Fruit fly (Drosophila melanogaster) whole organism, prepupa: ENCODE measurements around the gene MFS3.

ENCODE experiments used
- CG10631 ChIP-seq: fragments of 200-800 bp; sonication (Bioruptor generic); optimal IDR thresholded peaks from 2 replicates; lab custom pipeline; 2016; ENCODE audit warnings: missing biosample characterization, missing genetic modification characterization
- CG11902 ChIP-seq: fragments of 200-800 bp; sonication (Bioruptor generic); optimal IDR thresholded peaks from 3 replicates; lab custom pipeline; 2016; ENCODE audit warnings: missing biosample characterization, missing genetic modification characterization
- CG16779 ChIP-seq: fragments of 200-800 bp; sonication (Bioruptor generic); optimal IDR thresholded peaks from 3 replicates; lab custom pipeline; 2017; ENCODE audit warnings: missing biosample characterization, mild to moderate bottlenecking, missing genetic modification characterization
- CG34406 ChIP-seq: fragments of 200-800 bp; sonication (Bioruptor generic); optimal IDR thresholded peaks from 3 replicates; lab custom pipeline; 2016; ENCODE audit warnings: missing biosample characterization, missing genetic modification characterization
- CG3919 ChIP-seq: fragments of 200-800 bp; sonication (Bioruptor generic); optimal IDR thresholded peaks from 3 replicates; lab custom pipeline; 2016; ENCODE audit warnings: missing biosample characterization, missing genetic modification characterization
- CG4318 ChIP-seq: fragments of 200-800 bp; sonication (Bioruptor generic); optimal IDR thresholded peaks from 3 replicates; lab custom pipeline; 2017; ENCODE audit warnings: missing biosample characterization, mild to moderate bottlenecking, missing genetic modification characterization
- CG6163 ChIP-seq: fragments of 200-800 bp; sonication (Bioruptor generic); IDR thresholded peaks from 3 replicates; pipeline ENCODE4 v1.3.6; 2022; ENCODE audit warnings: missing biosample characterization, missing genetic modification characterization
- CG6276 ChIP-seq: fragments of 200-800 bp; sonication (Bioruptor generic); optimal IDR thresholded peaks from 2 replicates; lab custom pipeline; 2017; ENCODE audit warnings: missing biosample characterization, mild to moderate bottlenecking, missing genetic modification characterization
- CG6792 ChIP-seq: fragments of 200-800 bp; sonication (Bioruptor generic); optimal IDR thresholded peaks from 3 replicates; lab custom pipeline; 2016; ENCODE audit warnings: missing biosample characterization, missing genetic modification characterization
- CG7368 ChIP-seq: fragments of 200-800 bp; sonication (Bioruptor generic); optimal IDR thresholded peaks from 3 replicates; lab custom pipeline; 2016; ENCODE audit warnings: missing biosample characterization, missing genetic modification characterization
- CG8119 ChIP-seq: fragments of 200-800 bp; sonication (Bioruptor generic); IDR thresholded peaks from 3 replicates; pipeline ENCODE4 v1.3.6; 2022; ENCODE audit warnings: missing biosample characterization, missing genetic modification characterization
- CG8319 ChIP-seq: fragments of 200-800 bp; sonication (Bioruptor generic); optimal IDR thresholded peaks from 3 replicates; lab custom pipeline; 2016; ENCODE audit warnings: missing biosample characterization, missing genetic modification characterization
- CG8632 ChIP-seq: fragments of 200-800 bp; sonication (Bioruptor generic); optimal IDR thresholded peaks from 3 replicates; lab custom pipeline; 2016; ENCODE audit warnings: missing biosample characterization, missing genetic modification characterization
- CG9139 ChIP-seq: fragments of 200-800 bp; sonication (Bioruptor generic); optimal IDR thresholded peaks from 3 replicates; lab custom pipeline; 2017; ENCODE audit warnings: missing biosample characterization, mild to moderate bottlenecking, missing genetic modification characterization
- Eip75B ChIP-seq: fragments of 200-800 bp; sonication (Bioruptor generic); optimal IDR thresholded peaks from 3 replicates; lab custom pipeline; 2016; ENCODE audit warnings: missing biosample characterization, missing genetic modification characterization
- Eip78C ChIP-seq: fragments of 200-800 bp; sonication (Bioruptor generic); peaks from one replicate; lab custom pipeline; 2016; ENCODE audit warnings: missing biosample characterization, missing genetic modification characterization
- Ets96B ChIP-seq: fragments of 200-800 bp; optimal IDR thresholded peaks from 2 replicates; lab custom pipeline; 2019; ENCODE audit warnings: missing biosample characterization, mild to moderate bottlenecking, missing genetic modification characterization, moderate library complexity
- Hr38 ChIP-seq: sonication (Bioruptor generic); optimal IDR thresholded peaks from 2 replicates; lab custom pipeline; 2016; ENCODE audit warnings: missing biosample characterization, missing genetic modification characterization
- Hr4 ChIP-seq: fragments of 200-800 bp; sonication (Bioruptor generic); optimal IDR thresholded peaks from 3 replicates; lab custom pipeline; 2016; ENCODE audit warnings: missing biosample characterization, missing genetic modification characterization
- Met ChIP-seq: fragments of 200-800 bp; sonication (Bioruptor generic); optimal IDR thresholded peaks from 3 replicates; lab custom pipeline; 2016; ENCODE audit warnings: missing biosample characterization, missing genetic modification characterization
- Sox14 ChIP-seq: fragments of 200-800 bp; sonication (Bioruptor generic); optimal IDR thresholded peaks from 3 replicates; lab custom pipeline; 2016; ENCODE audit warnings: missing biosample characterization, missing genetic modification characterization
- Sox15 ChIP-seq: fragments of 200-800 bp; sonication (Bioruptor generic); optimal IDR thresholded peaks from 3 replicates; lab custom pipeline; 2016; ENCODE audit warnings: missing biosample characterization, missing genetic modification characterization
- achi ChIP-seq: fragments of 200-800 bp; sonication (Bioruptor generic); optimal IDR thresholded peaks from 3 replicates; lab custom pipeline; 2016; ENCODE audit warnings: missing biosample characterization, missing genetic modification characterization
- cyc ChIP-seq: fragments of 200-800 bp; sonication (Bioruptor generic); optimal IDR thresholded peaks from 3 replicates; lab custom pipeline; 2016; ENCODE audit warnings: missing biosample characterization, missing genetic modification characterization
- dac ChIP-seq: fragments of 200-800 bp; sonication (Bioruptor generic); optimal IDR thresholded peaks from 2 replicates; lab custom pipeline; 2017; ENCODE audit warnings: missing biosample characterization, mild to moderate bottlenecking, missing genetic modification characterization
- eg ChIP-seq: fragments of 200-800 bp; sonication (Bioruptor generic); IDR thresholded peaks from 3 replicates; pipeline ENCODE4 v1.3.6; 2022; ENCODE audit warnings: missing biosample characterization, missing genetic modification characterization
- esn ChIP-seq: fragments of 200-800 bp; sonication (Bioruptor generic); optimal IDR thresholded peaks from 2 replicates; lab custom pipeline; 2016; ENCODE audit warnings: missing biosample characterization, mild to moderate bottlenecking, missing genetic modification characterization, moderate library complexity
- fd85E ChIP-seq: fragments of 200-800 bp; sonication (Bioruptor generic); optimal IDR thresholded peaks from 3 replicates; lab custom pipeline; 2016; ENCODE audit warnings: missing biosample characterization, missing genetic modification characterization
- fkh ChIP-seq: fragments of 200-800 bp; sonication (Bioruptor generic); optimal IDR thresholded peaks from 3 replicates; lab custom pipeline; 2017; ENCODE audit warnings: missing biosample characterization, mild to moderate bottlenecking, missing genetic modification characterization, moderate library complexity
- pdm3 ChIP-seq: fragments of 200-800 bp; sonication (Bioruptor generic); optimal IDR thresholded peaks from 3 replicates; lab custom pipeline; 2016; ENCODE audit warnings: missing biosample characterization, missing genetic modification characterization
- ss ChIP-seq, 2 experiments: fragments of 200-800 bp; sonication (Bioruptor generic); optimal IDR thresholded peaks; 2 replicates in 1 of 2; 3 replicates in 1 of 2; lab custom pipeline; 2017 to 2018; ENCODE audit warnings: mild to moderate bottlenecking in 2 of 2, missing biosample characterization in 2 of 2, missing genetic modification characterization in 2 of 2, moderate library complexity in 1 of 2
- svp ChIP-seq: fragments of 200-800 bp; sonication (Bioruptor generic); peaks from one replicate; lab custom pipeline; 2016; ENCODE audit warnings: missing biosample characterization, missing genetic modification characterization
- topi ChIP-seq: fragments of 200-800 bp; sonication (Bioruptor generic); optimal IDR thresholded peaks from 3 replicates; lab custom pipeline; 2016; ENCODE audit warnings: missing biosample characterization, missing genetic modification characterization

Gene MFS3

DNA sequence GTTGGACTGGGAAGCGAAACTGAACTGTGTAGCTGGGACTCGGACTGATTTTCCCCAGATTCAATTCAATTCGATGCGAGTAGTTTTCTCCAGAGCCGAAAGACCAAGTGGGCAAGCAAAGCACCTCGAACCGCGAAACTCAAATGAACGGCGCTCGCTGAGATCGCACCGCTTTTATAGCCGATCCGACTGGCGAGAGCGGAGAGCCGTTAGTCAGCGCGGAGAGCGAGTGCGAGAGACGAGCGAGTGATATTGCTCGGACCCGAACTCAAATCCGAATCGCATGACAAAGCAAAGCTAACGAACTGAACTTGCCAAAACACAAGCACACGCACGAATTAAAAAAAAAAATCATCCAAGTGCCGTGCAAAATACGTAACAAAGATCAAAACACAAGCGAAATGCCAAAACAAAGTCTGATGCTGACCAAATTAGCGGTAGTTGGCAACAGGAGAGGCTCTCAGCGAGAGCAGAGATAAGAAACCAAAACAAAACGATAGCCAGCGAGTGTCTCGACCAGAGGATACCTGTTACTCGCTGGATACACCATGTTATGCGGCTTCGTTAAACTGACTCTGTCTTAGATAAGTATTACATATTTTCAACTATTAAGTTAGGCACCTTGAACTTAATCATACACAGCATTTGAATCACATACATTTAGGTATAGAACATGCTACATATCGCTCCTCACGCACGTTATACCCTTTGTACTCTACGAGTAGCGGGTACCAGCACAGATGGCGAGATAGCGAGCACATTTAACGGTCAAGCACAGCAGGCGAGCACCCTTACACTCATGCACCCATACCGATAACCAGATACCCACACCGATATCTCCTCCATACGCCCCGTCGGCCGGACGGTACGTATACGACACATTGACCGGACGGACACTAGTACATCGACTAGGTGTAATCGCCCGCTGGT is 23.9 kb upstream of the MFS3 start (continued):
- TF ChIP-seq CG8319 (GFP tag; lab: Kevin White, UChicago) (peak; percentile 75), CG8632 (GFP tag; lab: Kevin White, UChicago) (peak; percentile 70), CG7368 (GFP tag; lab: Kevin White, UChicago) (peak; percentile 69), fkh (peak; percentile 20), CG3919 (GFP tag; lab: Kevin White, UChicago) (peak; percentile 71), fd85E (GFP tag; lab: Kevin White, UChicago) (peak; percentile 24), cyc (GFP tag; lab: Kevin White, UChicago) (peak; percentile 73), Ets96B (tag; lab: Kevin White, UChicago) (peak; percentile 55), pdm3 (peak; percentile 85), CG6276 (peak; percentile 72), ss (GFP tag; optimal IDR thresholded peaks at IDR 0.05; lab: Kevin White, UChicago) (peak in 1 of 2 experiments; percentile 59), Hr4 (GFP tag; lab: Kevin White, UChicago) (peak; percentile 84), topi (GFP tag; lab: Kevin White, UChicago) (peak; percentile 81), CG4318 (GFP tag; lab: Kevin White, UChicago) (peak; percentile 31), Sox15 (peak; percentile 73), Eip75B (GFP tag; lab: Kevin White, UChicago) (peak; percentile 77), CG9139 (GFP tag; lab: Kevin White, UChicago) (peak; percentile 9), CG11902 (GFP tag; lab: Kevin White, UChicago) (peak; percentile 67), Met (GFP tag; lab: Kevin White, UChicago) (peak; percentile 81)

DNA sequence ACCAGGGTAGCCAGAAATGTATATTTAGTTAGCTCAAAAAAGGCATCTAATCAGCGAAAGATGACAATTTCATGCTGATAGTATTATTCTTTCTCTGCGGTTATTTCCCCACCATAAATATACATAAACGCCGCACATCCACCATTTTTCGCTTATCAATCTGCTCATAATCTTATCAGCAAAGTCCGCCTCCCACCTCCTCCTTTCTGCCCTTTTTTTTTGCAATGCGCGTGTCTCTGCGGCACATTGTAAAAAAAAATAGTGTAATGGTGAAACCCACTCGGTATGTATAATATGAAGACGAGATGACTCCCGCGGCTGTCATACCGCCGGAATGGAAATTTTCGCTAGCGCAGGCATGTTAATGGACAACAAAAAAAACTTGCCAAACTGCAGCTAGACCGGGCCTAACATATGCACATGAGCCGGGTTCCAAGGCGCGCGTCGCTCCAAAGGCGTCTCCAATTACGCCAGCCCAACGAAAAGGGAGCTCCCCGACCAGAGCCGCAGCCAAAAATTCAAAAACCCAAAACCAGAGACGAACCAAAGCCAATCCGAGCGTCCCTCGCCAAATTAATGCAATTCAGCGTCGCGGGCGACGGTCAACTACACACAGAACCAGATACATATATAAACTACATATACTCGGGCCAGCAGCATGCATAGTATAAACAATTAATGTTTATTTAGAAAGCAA is 22.6 kb upstream of the MFS3 start:
- TF ChIP-seq CG6163 (GFP tag; lab: Robert Waterston, UW) (peak; percentile 23; the same call in 1 of the 3 replicates), achi (no peak)

DNA sequence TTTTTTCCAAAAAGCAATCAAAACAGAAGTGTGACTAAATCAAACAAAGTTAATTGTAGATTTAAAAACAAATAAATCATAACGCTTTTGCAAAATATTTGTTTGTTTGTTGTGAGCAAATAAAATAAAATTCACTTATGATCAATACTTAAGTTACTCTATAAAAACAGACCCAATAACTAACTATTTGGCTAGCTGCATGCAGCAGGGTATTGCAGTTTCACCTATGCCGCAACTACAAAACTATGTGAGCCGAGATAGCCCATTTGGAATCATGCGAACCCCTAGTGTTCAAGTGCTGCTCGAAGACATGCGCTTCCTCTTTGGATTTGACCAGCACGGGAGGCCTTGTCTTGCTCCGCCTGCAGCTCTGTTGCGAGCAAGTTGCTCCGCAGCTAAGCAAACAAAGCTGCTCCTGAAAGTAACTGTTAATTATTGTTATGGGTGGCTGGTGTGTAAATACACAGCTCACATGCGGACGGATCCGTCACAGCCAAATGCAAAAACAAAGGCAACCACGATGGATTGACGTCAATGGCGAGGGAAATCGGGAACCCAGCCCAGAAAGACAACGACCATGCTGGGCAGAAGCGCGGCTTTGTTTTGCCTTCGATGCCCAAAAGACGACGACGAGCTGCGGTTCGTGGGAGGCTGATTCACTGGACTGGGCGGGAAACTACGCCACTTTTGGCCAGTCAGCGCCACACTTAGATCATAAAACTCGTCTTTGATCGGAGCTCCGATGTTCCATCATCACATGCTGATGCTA is 20.9 kb upstream of the MFS3 start:
- TF ChIP-seq Eip78C (peak; percentile 21), eg (GFP tag; lab: Robert Waterston, UW) (no peak), Sox14 (GFP tag; lab: Kevin White, UChicago) (no peak), Hr38 (no peak), CG9139 (GFP tag; lab: Kevin White, UChicago) (no peak), CG10631 (GFP tag; lab: Kevin White, UChicago) (no peak), svp (GFP tag; lab: Kevin White, UChicago) (peak; percentile 34), CG6792 (GFP tag; lab: Kevin White, UChicago) (no peak), CG34406 (GFP tag; lab: Kevin White, UChicago) (no peak), CG16779 (tag; lab: Kevin White, UChicago) (no peak), dac (GFP tag; lab: Kevin White, UChicago) (no peak), esn (GFP tag; lab: Kevin White, UChicago) (no peak), fkh (no peak)

DNA sequence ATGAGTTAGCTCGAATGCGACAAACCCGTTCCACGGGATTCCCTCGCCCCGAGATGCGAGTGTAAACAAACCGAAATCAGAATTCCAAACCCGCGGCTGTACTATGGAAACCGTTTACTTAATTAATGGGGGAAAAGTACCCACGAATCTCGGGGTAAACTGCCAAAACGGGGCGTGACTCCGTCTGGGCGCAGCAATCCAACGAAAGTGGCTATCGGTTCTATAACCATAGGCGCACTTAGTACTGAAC is 20.4 kb upstream of the MFS3 start:
- peak; percentile 29 for TF ChIP-seq fkh
- TF ChIP-seq CG8119 (GFP tag; lab: Robert Waterston, UW): no peak
